Fruit fly (Drosophila melanogaster) Kc167 (cell line): ENCODE data around the gene CG10063.

Experiments used
- Myc ChIP-seq: fragments of >200 bp; optimal IDR thresholded peaks from 2 replicates; lab custom pipeline; 2017; ENCODE audit warnings: missing external identifiers
- Sin3A ChIP-seq: fragments of >200 bp; optimal IDR thresholded peaks from 2 replicates; lab custom pipeline; 2018; ENCODE audit warnings: missing external identifiers
- h ChIP-seq: fragments of >200 bp; optimal IDR thresholded peaks from 3 replicates; lab custom pipeline; 2018; ENCODE audit warnings: missing external identifiers
- insv ChIP-seq: fragments of >200 bp; optimal IDR thresholded peaks from 3 replicates; lab custom pipeline; 2018; ENCODE audit warnings: missing external identifiers
- psq ChIP-seq: fragments of >200 bp; optimal IDR thresholded peaks from 2 replicates; lab custom pipeline; 2017; ENCODE audit warnings: missing external identifiers

DNA sequence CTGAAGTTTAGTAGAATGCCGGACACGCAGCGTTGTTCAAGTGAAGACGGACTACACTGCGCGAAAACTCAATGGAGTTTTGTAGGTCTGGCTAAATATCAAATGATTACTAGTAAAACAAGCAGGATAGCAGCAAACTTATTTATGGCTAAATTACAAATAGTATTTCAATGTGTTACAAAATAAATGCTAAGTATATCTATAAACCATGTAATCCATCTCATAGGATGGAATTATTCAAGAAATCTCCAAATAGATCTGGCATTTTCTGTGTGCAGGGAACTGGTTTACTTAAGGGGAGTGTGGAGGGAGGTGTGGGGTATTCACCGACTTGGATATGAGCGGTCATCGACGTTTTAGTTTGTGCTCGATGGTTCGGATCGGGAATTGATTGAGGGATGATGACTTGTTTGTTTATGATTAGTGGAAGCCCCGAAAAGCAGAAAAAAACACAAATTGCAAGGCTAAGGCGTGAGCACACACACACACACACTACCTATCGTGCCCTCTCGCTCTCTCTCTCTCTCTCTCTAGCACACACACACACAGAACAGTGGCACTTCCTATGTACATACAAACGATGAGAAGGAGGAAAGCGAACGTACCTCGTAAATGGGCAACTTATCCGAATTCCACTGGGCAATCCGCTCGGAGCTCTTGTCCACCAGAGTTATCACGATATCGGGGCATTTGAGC lies 8.3 kb downstream of the CG10063 start:
- TF ChIP-seq Myc (lab: Kevin White, UChicago) (no peak), psq (lab: Kevin White, UChicago) (no peak), insv (no peak), Sin3A (lab: Kevin White, UChicago) (no peak), h (no peak)
